Fruit fly (Drosophila melanogaster) Kc167 (cell line): ENCODE data around the gene Charon.

Source experiments
- Myc ChIP-seq: fragments of >200 bp; optimal IDR thresholded peaks from 2 replicates; lab custom pipeline; 2017; ENCODE audit warnings: missing external identifiers
- Sin3A ChIP-seq: fragments of >200 bp; optimal IDR thresholded peaks from 2 replicates; lab custom pipeline; 2018; ENCODE audit warnings: missing external identifiers
- h ChIP-seq: fragments of >200 bp; optimal IDR thresholded peaks from 3 replicates; lab custom pipeline; 2018; ENCODE audit warnings: missing external identifiers
- insv ChIP-seq: fragments of >200 bp; optimal IDR thresholded peaks from 3 replicates; lab custom pipeline; 2018; ENCODE audit warnings: missing external identifiers
- psq ChIP-seq: fragments of >200 bp; optimal IDR thresholded peaks from 2 replicates; lab custom pipeline; 2017; ENCODE audit warnings: missing external identifiers
- ttk ChIP-seq: sonication (Bioruptor generic); optimal IDR thresholded peaks from 2 replicates; lab custom pipeline; 2017; ENCODE audit warnings: missing external identifiers

Gene Charon

DNA sequence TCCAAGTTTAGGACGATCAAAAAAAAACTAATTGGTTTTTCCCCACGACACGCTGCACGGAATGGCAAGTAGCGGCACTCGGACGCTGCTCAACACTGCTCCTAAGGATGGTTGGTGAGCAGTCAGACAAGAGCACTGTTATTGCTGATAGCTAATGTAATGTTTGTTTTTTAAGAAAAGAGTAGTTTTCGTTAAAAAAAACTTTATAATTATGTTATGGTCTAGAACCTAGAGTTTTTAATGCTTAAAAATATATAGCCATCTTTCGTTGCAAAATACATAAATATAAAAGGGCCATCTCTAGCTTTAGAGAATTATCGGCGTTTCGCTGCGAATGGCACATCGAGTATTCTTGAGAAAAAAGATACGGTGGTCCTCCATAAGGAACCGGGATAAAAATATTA, at the start of gene Charon, which contains the start of gene CG4887:
TSS of gene Charon (minus strand) at position 102 of the 404 bp plus-strand sequence.
TSS of gene CG4887 (plus strand) at position 306 of the 404 bp plus-strand sequence.
- TF ChIP-seq h (lab: Kevin White, UChicago) = no peak
- TF ChIP-seq insv (lab: Kevin White, UChicago) = no peak
- TF ChIP-seq Myc (lab: Kevin White, UChicago) = no peak
- TF ChIP-seq ttk (lab: Kevin White, UChicago) = no peak
- TF ChIP-seq Sin3A = no peak
- TF ChIP-seq psq = no peak

DNA sequence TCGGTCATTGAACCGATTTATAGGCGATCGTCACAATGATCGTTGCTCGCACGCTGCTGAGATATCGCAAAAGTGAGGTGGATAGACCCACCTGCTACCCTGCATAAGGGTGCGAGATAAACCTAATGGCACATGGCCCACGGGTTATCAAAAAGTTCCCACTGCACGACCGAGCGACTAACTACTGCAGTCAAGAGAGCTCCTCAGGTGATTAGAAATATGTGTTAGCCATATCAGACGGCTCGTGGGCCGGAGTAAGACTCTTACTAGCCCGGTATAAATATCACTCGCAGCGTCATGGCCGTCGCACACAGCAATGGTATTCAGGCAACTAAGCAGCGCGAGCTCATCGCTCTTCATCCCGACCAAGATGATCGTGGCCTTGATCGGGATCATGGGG, 46.4 kb upstream of the Charon start, which contains the start of gene CG42329:
TSS of gene CG42329 (plus strand) at position 301 of the 400 bp plus-strand sequence.
- TF ChIP-seq h (lab: Kevin White, UChicago) = no peak
- TF ChIP-seq Sin3A = no peak
- no peak for TF ChIP-seq insv (lab: Kevin White, UChicago)
- TF ChIP-seq Myc (lab: Kevin White, UChicago) = no peak
- no peak for TF ChIP-seq psq
- TF ChIP-seq ttk (lab: Kevin White, UChicago) = no peak

DNA sequence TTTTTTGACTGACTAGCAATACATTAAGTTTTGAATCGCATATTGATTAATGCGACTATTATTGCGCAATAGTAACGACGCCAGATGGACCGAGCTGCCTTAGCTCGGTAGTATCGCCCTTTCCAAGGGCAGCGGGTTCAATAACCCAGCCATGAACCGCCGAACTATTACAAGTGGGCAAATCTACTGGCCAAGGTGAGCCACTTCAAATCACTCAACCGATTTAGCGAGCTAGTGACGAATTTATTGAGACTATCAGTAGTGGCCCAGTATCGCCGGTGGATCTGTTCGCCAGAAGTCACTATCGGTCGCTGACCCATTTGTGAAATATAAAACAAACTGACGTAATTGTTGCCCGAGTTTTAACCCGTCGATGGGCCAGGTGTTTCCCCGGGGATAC, 45.9 kb upstream of the Charon start:
- TF ChIP-seq insv (lab: Kevin White, UChicago) = no peak
- TF ChIP-seq ttk (lab: Kevin White, UChicago) = no peak
- no peak for TF ChIP-seq h (lab: Kevin White, UChicago)
- TF ChIP-seq Myc (lab: Kevin White, UChicago) = no peak

DNA sequence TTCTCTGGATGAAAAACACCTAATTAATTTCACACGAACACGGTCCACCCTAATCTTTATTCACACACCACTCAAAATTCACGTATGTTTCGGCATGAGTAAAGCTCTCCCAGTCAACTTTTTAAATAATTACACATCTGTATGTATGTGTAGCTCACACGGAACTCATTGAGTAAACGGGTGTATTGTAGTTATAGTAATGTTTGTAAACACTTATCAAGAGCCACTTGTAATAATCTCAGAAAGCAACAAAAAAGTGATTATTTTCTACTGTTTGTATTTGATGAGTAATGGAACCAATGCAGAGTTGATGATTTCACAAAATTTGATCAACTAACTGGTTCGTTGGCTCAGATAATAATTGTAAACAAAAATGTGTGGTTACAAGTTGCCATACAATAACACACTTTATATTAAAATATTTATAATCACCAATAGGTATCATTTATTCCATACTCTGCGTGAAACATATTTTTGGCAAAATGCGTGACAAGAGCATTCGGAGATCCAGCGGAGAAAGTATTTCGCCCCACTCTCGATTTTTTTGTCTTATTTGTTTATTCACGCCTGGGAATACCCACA, 45.4 kb upstream of the Charon start:
- no peak for TF ChIP-seq psq
- no peak for TF ChIP-seq ttk (lab: Kevin White, UChicago)
- no peak for TF ChIP-seq Sin3A
- TF ChIP-seq Myc (lab: Kevin White, UChicago) = no peak
- no peak for TF ChIP-seq insv (lab: Kevin White, UChicago)
- no peak for TF ChIP-seq h (lab: Kevin White, UChicago)

DNA sequence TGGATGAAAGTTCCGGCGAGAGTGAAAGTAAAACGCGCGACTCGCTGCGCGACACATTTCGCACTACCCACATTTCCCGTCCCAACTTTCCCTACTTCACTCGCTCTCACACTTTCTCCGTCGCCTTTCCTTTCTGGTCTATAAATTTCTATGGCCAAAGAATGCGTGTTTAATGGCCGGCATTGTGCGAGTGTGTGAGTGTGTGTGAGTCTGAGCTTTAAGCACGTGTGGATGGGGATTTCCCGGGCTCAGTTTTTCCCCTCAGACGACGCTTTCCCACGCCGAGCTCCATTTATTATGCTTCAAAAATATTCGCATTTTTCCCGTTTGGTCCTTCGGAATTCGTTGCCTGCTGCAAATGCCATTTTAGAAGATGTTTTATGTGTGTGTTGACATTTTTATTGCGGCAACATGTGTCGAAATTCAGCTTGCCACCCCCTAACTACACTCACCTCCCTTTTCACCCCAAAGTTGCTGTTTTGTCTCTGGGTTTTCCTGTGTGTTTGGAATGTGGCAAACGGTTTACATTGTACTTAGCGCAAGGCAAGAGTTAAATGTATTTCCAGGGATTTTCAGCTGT, 44.5 kb upstream of the Charon start:
- TF ChIP-seq ttk (lab: Kevin White, UChicago) (no peak), insv (lab: Kevin White, UChicago) (no peak), h (lab: Kevin White, UChicago) (no peak), psq (no peak), Myc (lab: Kevin White, UChicago) (no peak), Sin3A (no peak)

DNA sequence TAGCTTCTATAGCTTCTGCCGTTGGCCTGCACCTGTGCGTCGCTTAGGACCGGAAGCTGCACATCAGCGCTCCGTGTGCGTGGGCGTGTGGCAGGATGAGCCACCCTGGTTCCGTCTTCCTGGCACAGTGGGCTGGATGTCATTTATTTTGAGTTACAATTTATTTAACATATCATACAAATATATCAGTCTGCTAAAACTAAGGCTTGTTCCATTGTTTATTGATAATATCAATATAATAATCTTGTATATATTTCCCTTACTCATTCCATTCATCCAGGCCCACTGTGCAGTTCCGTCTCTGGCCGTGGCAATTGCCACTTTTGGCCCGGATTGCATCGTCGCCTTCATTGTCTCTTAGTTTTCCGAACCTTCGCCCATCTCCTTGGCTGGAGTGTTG, 41.9 kb upstream of the Charon start:
- TF ChIP-seq Myc (lab: Kevin White, UChicago) = no peak

DNA sequence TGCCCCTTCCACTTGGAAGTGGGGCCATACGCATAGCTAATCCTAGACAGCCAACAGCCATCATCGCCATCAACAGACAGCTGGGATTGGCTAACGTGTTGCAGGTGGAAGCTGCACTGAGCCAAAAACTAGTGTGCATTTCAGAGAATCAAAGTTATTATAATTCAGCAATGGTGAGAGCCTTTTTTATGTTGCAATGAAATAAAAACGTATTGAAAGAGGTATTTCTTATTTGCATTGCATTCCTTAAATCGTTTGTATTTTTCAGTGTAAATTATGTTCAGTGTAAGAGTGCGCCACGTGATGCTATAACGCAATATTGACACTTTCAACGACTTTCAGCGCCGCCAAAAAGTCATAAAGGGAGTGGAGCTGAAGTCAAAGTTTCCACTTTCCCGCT, 41.0 kb upstream of the Charon start:
- TF ChIP-seq insv (lab: Kevin White, UChicago) = no peak
- no peak for TF ChIP-seq Myc (lab: Kevin White, UChicago)
- TF ChIP-seq Sin3A = no peak
- TF ChIP-seq ttk (lab: Kevin White, UChicago) = no peak
- no peak for TF ChIP-seq psq
- TF ChIP-seq h (lab: Kevin White, UChicago) = no peak

DNA sequence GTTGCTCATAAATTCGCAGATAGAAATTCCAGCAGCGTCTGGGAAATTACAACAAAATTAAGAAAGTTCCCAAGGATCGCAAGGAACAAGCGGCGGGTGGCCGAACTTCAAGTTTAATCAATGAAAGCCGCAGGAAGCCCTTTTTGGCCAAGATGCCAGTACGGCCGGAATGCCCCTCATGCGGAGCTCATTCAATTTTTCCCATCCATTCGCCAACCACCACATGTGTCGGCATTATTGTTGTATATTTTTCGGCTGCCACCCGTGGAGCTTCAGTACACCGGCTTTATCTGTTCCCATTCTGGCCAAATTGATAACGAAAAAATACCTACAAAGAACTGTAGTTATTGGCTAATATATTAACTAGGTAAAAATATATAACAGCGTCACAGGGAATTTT, 38.9 kb upstream of the Charon start:
- TF ChIP-seq Sin3A (no peak), ttk (lab: Kevin White, UChicago) (no peak), insv (lab: Kevin White, UChicago) (no peak), Myc (lab: Kevin White, UChicago) (no peak), h (lab: Kevin White, UChicago) (no peak), psq (no peak)

DNA sequence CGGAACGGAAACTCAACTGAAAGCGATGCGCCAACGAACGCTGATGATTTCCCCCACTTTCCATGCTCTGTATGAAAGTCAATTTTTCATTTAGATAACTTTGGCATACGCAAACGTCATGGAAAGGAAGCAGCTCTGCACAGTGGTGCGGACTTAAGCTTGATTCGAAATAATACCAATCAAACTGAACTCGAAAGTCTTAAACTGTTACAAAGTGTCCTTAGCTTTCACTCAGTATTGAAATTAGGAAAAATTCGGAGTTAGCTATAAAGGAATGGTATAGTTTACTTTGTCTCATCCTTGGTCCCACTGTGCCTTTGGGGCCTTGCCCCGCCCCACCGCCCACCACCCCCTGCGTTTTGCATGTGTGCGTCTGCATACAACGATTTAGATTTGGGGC, 34.8 kb upstream of the Charon start:
- TF ChIP-seq Myc (lab: Kevin White, UChicago) = no peak
- no peak for TF ChIP-seq ttk (lab: Kevin White, UChicago)
- no peak for TF ChIP-seq Sin3A
- no peak for TF ChIP-seq h (lab: Kevin White, UChicago)
- no peak for TF ChIP-seq insv (lab: Kevin White, UChicago)
- TF ChIP-seq psq = no peak

DNA sequence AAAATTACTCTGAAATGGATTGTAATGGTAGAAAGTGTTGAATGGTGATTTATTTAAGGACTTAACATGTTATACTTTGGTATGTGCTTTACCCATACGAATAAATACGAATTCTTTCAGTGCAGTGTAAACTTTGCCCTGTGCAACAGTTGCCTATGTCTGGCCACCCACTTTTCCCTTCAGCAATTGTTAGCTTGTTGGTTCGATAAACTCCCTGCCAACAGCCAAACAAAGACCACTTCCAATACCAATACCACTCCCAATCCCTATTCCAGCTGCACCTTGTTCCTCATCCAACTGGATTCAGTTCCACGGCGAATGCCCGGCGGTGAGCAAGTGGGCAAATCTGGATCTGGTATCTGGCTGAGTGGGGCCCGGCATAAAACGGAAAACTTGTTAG, 31.3 kb upstream of the Charon start, which contains the start of gene CG14342:
TSS of gene CG14342 (plus strand) at position 301 of the 400 bp plus-strand sequence.
- TF ChIP-seq insv (lab: Kevin White, UChicago) (no peak), h (lab: Kevin White, UChicago) (no peak), ttk (lab: Kevin White, UChicago) (no peak), psq (no peak), Sin3A (no peak), Myc (lab: Kevin White, UChicago) (no peak)

DNA sequence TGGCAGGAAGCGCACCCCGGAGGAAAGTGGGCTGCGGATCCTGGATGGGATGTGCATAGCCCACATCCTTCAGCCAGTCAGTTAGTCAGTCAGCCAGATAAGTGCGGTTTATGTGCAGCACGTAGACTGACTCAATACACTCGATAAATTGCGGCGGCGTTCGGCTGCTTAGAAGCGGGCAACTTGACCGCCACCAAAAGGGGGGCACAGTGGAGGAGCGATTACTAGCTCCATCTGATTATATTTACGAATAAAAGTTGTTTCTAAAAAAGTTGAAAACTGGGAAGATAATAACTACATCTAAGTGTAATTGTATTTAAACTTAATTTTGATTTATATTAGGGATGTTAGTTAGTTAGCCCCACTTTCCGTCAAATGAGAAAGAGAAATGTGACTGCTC, 29.8 kb upstream of the Charon start:
- TF ChIP-seq psq (no peak), Myc (lab: Kevin White, UChicago) (no peak), Sin3A (no peak), h (lab: Kevin White, UChicago) (no peak), insv (lab: Kevin White, UChicago) (no peak), ttk (lab: Kevin White, UChicago) (no peak)

DNA sequence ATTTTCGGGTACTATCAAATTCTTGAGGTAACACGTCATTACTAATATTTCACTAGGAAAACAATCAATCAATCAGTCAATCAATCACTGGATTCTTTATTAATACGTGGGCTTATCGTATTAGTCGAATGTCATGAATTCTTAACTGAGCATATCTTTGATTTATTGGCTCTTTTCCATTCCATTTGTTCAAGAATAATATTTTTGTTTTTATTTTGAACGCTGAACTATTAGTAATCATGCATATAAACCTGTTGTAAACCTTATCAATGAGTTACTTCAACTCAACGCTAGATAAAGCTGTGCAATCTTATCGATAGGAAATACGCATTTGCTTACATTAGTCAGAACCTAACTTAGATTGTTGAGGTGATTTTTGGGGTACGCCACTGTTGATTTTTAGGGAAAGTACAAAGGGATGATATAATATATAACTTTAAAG, 28.8 kb upstream of the Charon start:
- TF ChIP-seq ttk (lab: Kevin White, UChicago) = no peak
- no peak for TF ChIP-seq psq
- TF ChIP-seq Myc (lab: Kevin White, UChicago) = no peak
- no peak for TF ChIP-seq insv (lab: Kevin White, UChicago)
- TF ChIP-seq h (lab: Kevin White, UChicago) = no peak
- no peak for TF ChIP-seq Sin3A
